Fruit fly (Drosophila melanogaster): ENCODE measurements around the gene Ctps.

Gene Ctps

dm6 chr3L:15097878-15098520 lies at the start of gene Ctps (continued):
- peak; percentile 79 for TF ChIP-seq stwl (tag; optimal IDR thresholded peaks at IDR 0.05)
- no peak for TF ChIP-seq CG14860 (GFP tag; IDR thresholded peaks at IDR 0.05; ENCODE audit: partially characterized antibody)
- TF ChIP-seq Atf3 (GFP tag; optimal IDR thresholded peaks at IDR 0.05), result no peak
- no peak for TF ChIP-seq CG1024 (GFP tag; IDR thresholded peaks at IDR 0.05)
- TF ChIP-seq al (GFP tag; IDR thresholded peaks at IDR 0.05), result no peak
- peak; percentile 93 for TF ChIP-seq CG10267 (tag; optimal IDR thresholded peaks at IDR 0.05)
- peak; percentile 67 for TF ChIP-seq sens (GFP tag)
- TF ChIP-seq CG9932 (GFP tag; IDR thresholded peaks at IDR 0.05), result peak; percentile 17; the same call in 1 of the 2 replicates
- peak; percentile 13 for TF ChIP-seq trem (tag; optimal IDR thresholded peaks at IDR 0.05)
- no peak for TF ChIP-seq prd (optimal IDR thresholded peaks at IDR 0.05)
- TF ChIP-seq prd (GFP tag; IDR thresholded peaks at IDR 0.05), result 0 out of 3 replicates have a peak, but pooled peaks have one; percentile 19
- peak in 1 of 2 experiments; percentile 15 for TF ChIP-seq Hr51 (GFP tag; optimal IDR thresholded peaks at IDR 0.05)
- no peak for TF ChIP-seq H2.0 (GFP tag; IDR thresholded peaks at IDR 0.05)
- TF ChIP-seq Hmr (GFP tag; optimal IDR thresholded peaks at IDR 0.05), result peak; percentile 27
- peak; percentile 24 for TF ChIP-seq CG13624 (GFP tag; optimal IDR thresholded peaks at IDR 0.05)
- no peak for TF ChIP-seq Sry-β (GFP tag; optimal IDR thresholded peaks at IDR 0.05)
- TF ChIP-seq nmo (GFP tag; optimal IDR thresholded peaks at IDR 0.05), result no peak
- TF ChIP-seq tna (GFP tag; IDR thresholded peaks at IDR 0.05; ENCODE audit: partially characterized antibody), result no peak
- TF ChIP-seq CG11398 (GFP tag; optimal IDR thresholded peaks at IDR 0.05), result no peak
- TF ChIP-seq CG12219 (GFP tag; optimal IDR thresholded peaks at IDR 0.05), result no peak
- TF ChIP-seq Sry-δ (GFP tag; optimal IDR thresholded peaks at IDR 0.05), result peak; percentile 15
- TF ChIP-seq H15 (GFP tag; IDR thresholded peaks at IDR 0.05), result no peak
- TF ChIP-seq rib (GFP tag; IDR thresholded peaks at IDR 0.05), result no peak
- TF ChIP-seq zfh1 (GFP tag; IDR thresholded peaks at IDR 0.05), result no peak
- TF ChIP-seq peb (GFP tag; IDR thresholded peaks at IDR 0.05), result 0 out of 2 replicates have a peak, but pooled peaks have one; percentile 16
- TF ChIP-seq Chrac-16 (GFP tag; optimal IDR thresholded peaks at IDR 0.05), result peak; percentile 16
- no peak for TF ChIP-seq sima (GFP tag; optimal IDR thresholded peaks at IDR 0.05)
- TF ChIP-seq CG8290 (GFP tag; optimal IDR thresholded peaks at IDR 0.05), result no peak
- TF ChIP-seq CG8290 (tag; optimal IDR thresholded peaks at IDR 0.05), result peak in 1 of 2 experiments; percentile 61
- no peak for TF ChIP-seq dimm (GFP tag; IDR thresholded peaks at IDR 0.05)
- TF ChIP-seq nerfin-1 (tag; optimal IDR thresholded peaks at IDR 0.05), result no peak
- TF ChIP-seq CG11456 (GFP tag; IDR thresholded peaks at IDR 0.05), result no peak
- TF ChIP-seq CG11723 (GFP tag; optimal IDR thresholded peaks at IDR 0.05), result no peak
- peak; percentile 29 for TF ChIP-seq CG7786 (GFP tag; optimal IDR thresholded peaks at IDR 0.05)
- no peak for TF ChIP-seq BtbVII (GFP tag; optimal IDR thresholded peaks at IDR 0.05)
- TF ChIP-seq CG11085 (GFP tag; IDR thresholded peaks at IDR 0.05), result no peak
- TF ChIP-seq CG14710 (tag; optimal IDR thresholded peaks at IDR 0.05), result peak; percentile 26
- TF ChIP-seq CG12659 (GFP tag; optimal IDR thresholded peaks at IDR 0.05), result peak; percentile 24
- peak; percentile 10 for TF ChIP-seq Sox100B (GFP tag; optimal IDR thresholded peaks at IDR 0.05)
- TF ChIP-seq ERR (GFP tag; optimal IDR thresholded peaks at IDR 0.05), result no peak
- no peak for TF ChIP-seq CG9609 (GFP tag; optimal IDR thresholded peaks at IDR 0.05)
- TF ChIP-seq nau (GFP tag; optimal IDR thresholded peaks at IDR 0.05), result peak; percentile 25
- no peak for TF ChIP-seq scrt (GFP tag; optimal IDR thresholded peaks at IDR 0.05)
- no peak for TF ChIP-seq CG7357 (GFP tag; IDR thresholded peaks at IDR 0.05)
- no peak for TF ChIP-seq CG31365 (tag; optimal IDR thresholded peaks at IDR 0.05)
- TF ChIP-seq gro (GFP tag; optimal IDR thresholded peaks at IDR 0.05), result peak; percentile 35
- peak; percentile 14; the same call in 1 of the 2 replicates for TF ChIP-seq CG13287 (GFP tag; IDR thresholded peaks at IDR 0.05; ENCODE audit: partially characterized antibody)
- peak; percentile 25 for TF ChIP-seq HmgZ (tag; optimal IDR thresholded peaks at IDR 0.05)
- no peak for TF ChIP-seq ac (GFP tag; optimal IDR thresholded peaks at IDR 0.05)
- TF ChIP-seq bigmax (GFP tag; optimal IDR thresholded peaks at IDR 0.05), result peak; percentile 6
- TF ChIP-seq pum (GFP tag; optimal IDR thresholded peaks at IDR 0.05), result no peak

All from whole organism, embryonic.